Worm (Caenorhabditis elegans) whole organism, L4 larva: ENCODE data around the gene lact-5.
"Not testable (repeated sequence)": the region's sequence is repeated elsewhere in the genome, so short reads cannot be mapped to it uniquely, and the experiment has no call there.

ENCODE experiments used
- F10B5.3 ChIP-seq: sonication (generic microtip); optimal IDR thresholded peaks from 2 replicates; lab custom pipeline; 2016; ENCODE audit warnings: mild to moderate bottlenecking, missing genetic modification characterization, missing compliant biosample characterization
- F26F4.8 ChIP-seq: fragments of 200-800 bp; sonication (Bioruptor generic); conservative IDR thresholded peaks from 2 replicates; pipeline ENCODE4 v1.3.6; 2022; ENCODE audit warnings: missing genetic modification characterization, missing compliant biosample characterization
- F44E2.7 ChIP-seq: fragments of 200-800 bp; sonication (Bioruptor generic); IDR thresholded peaks from 2 replicates; pipeline ENCODE4 v2.1.2; 2022; ENCODE audit warnings: missing genetic modification characterization, missing compliant biosample characterization
- R02D3.7 ChIP-seq: fragments of 150-350 bp; sonication (generic microtip); optimal IDR thresholded peaks from 3 replicates; lab custom pipeline; 2014; ENCODE audit warnings: missing biosample characterization, missing genetic modification characterization
- T20F7.1 ChIP-seq: fragments of 200-800 bp; sonication (Bioruptor generic); optimal IDR thresholded peaks from 2 replicates; lab custom pipeline; 2018; ENCODE audit warnings: mild to moderate bottlenecking, missing genetic modification characterization, missing compliant biosample characterization
- T26A8.4 ChIP-seq: fragments of 200-800 bp; sonication (Bioruptor generic); IDR thresholded peaks from 2 replicates; pipeline ENCODE4 v1.3.6; 2022; ENCODE audit warnings: missing genetic modification characterization, missing compliant biosample characterization
- Y5F2A.4 ChIP-seq: fragments of 200-800 bp; sonication (Bioruptor generic); optimal IDR thresholded peaks from 2 replicates; lab custom pipeline; 2018; ENCODE audit warnings: mild to moderate bottlenecking, missing genetic modification characterization, missing compliant biosample characterization
- aha-1 ChIP-seq: fragments of 150-350 bp; peaks from one replicate; lab custom pipeline; 2014; ENCODE audit warnings: missing biosample characterization, missing genetic modification characterization
- ama-1 ChIP-seq: fragments of 150-350 bp; optimal IDR thresholded peaks from 2 replicates; lab custom pipeline; 2014; ENCODE audit warnings: inconsistent platforms, mixed read lengths
- ceh-62 ChIP-seq: sonication (generic microtip); optimal IDR thresholded peaks from 2 replicates; lab custom pipeline; 2017; ENCODE audit warnings: missing biosample characterization, missing genetic modification characterization
- daf-16 ChIP-seq, 3 experiments: sonication (generic microtip); optimal IDR thresholded peaks; 2 replicates each; lab custom pipeline; 2016 to 2017; ENCODE audit warnings: missing genetic modification characterization in 3 of 3, missing genetic modification reagents in 3 of 3, mild to moderate bottlenecking in 2 of 3, missing compliant biosample characterization in 2 of 3, missing biosample characterization in 1 of 3, moderate library complexity in 1 of 3
- dmd-6 ChIP-seq: fragments of 200-800 bp; sonication (Bioruptor generic); IDR thresholded peaks from 2 replicates; pipeline ENCODE4 v1.3.6; 2022; ENCODE audit warnings: missing genetic modification reagents, missing genetic modification characterization, missing compliant biosample characterization
- dmd-9 ChIP-seq: fragments of 200-800 bp; sonication (Bioruptor generic); IDR thresholded peaks from 2 replicates; pipeline ENCODE4 v1.3.6; 2022; ENCODE audit warnings: missing genetic modification reagents, missing genetic modification characterization, missing compliant biosample characterization
- dpl-1 ChIP-seq: fragments of 150-350 bp; optimal IDR thresholded peaks from 2 replicates; lab custom pipeline; 2014; ENCODE audit warnings: missing biosample characterization, missing genetic modification reagents, missing genetic modification characterization
- duxl-1 ChIP-seq: sonication (generic microtip); optimal IDR thresholded peaks from 2 replicates; lab custom pipeline; 2016; ENCODE audit warnings: mild to moderate bottlenecking, missing genetic modification characterization, moderate library complexity, missing compliant biosample characterization; ENCODE audit not compliant: poor library complexity
- dve-1 ChIP-seq: sonication (generic microtip); optimal IDR thresholded peaks from 2 replicates; lab custom pipeline; 2017; ENCODE audit warnings: antibody characterized with exemption, mild to moderate bottlenecking, missing genetic modification characterization, missing compliant biosample characterization; ENCODE audit not compliant: insufficient read depth
- egl-27 ChIP-seq: sonication (generic microtip); optimal IDR thresholded peaks from 3 replicates; lab custom pipeline; 2017; ENCODE audit warnings: missing biosample characterization, missing genetic modification reagents, missing genetic modification characterization
- egl-43 ChIP-seq: fragments of 200-800 bp; sonication (Bioruptor generic); IDR thresholded peaks from 2 replicates; pipeline ENCODE4 v1.3.6; 2022; ENCODE audit warnings: missing genetic modification reagents, missing genetic modification characterization, missing compliant biosample characterization
- gei-8 ChIP-seq: fragments of 200-800 bp; sonication (Bioruptor generic); optimal IDR thresholded peaks from 2 replicates; lab custom pipeline; 2018; ENCODE audit warnings: mild to moderate bottlenecking, missing genetic modification characterization, missing compliant biosample characterization
- hlh-11 ChIP-seq: fragments of 200-800 bp; sonication (Bioruptor generic); optimal IDR thresholded peaks from 2 replicates; lab custom pipeline; 2018; ENCODE audit warnings: mild to moderate bottlenecking, missing genetic modification characterization, missing compliant biosample characterization
- jun-1 ChIP-seq: fragments of 150-350 bp; optimal IDR thresholded peaks from 2 replicates; lab custom pipeline; 2014; ENCODE audit warnings: missing biosample characterization, missing genetic modification reagents, missing genetic modification characterization
- lin-1 ChIP-seq: fragments of 200-800 bp; sonication (Bioruptor generic); IDR thresholded peaks from 2 replicates; pipeline ENCODE4 v1.3.6; 2022; ENCODE audit warnings: missing genetic modification reagents, missing genetic modification characterization, missing compliant biosample characterization
- lin-13 ChIP-seq: fragments of 150-350 bp; optimal IDR thresholded peaks from 2 replicates; lab custom pipeline; 2014; ENCODE audit warnings: missing biosample characterization, missing genetic modification reagents, missing genetic modification characterization
- lin-15B ChIP-seq: fragments of 150-350 bp; sonication (generic microtip); optimal IDR thresholded peaks from 3 replicates; lab custom pipeline; 2014; ENCODE audit warnings: missing biosample characterization, missing genetic modification characterization
- lin-38 ChIP-seq: fragments of 200-800 bp; sonication (Bioruptor generic); IDR thresholded peaks from 2 replicates; pipeline ENCODE4 v1.3.6; 2022; ENCODE audit warnings: missing genetic modification reagents, missing genetic modification characterization, missing compliant biosample characterization
- lir-3 ChIP-seq: sonication (generic microtip); optimal IDR thresholded peaks from 2 replicates; lab custom pipeline; 2016; ENCODE audit warnings: mild to moderate bottlenecking, missing genetic modification characterization, missing compliant biosample characterization
- lsy-2 ChIP-seq, 2 experiments: fragments of 150-350 bp in 1 of 2; sonication (generic microtip) in 1 of 2; optimal IDR thresholded peaks; 2 replicates each; lab custom pipeline; 2014 to 2017; ENCODE audit warnings: missing biosample characterization in 2 of 2, missing genetic modification characterization in 2 of 2
- madf-5 ChIP-seq, 2 experiments: fragments of 200-800 bp; sonication (Bioruptor generic); IDR thresholded peaks; 2 replicates each; pipeline ENCODE4 v1.3.6; 2022; ENCODE audit warnings: missing compliant biosample characterization in 2 of 2, missing genetic modification characterization in 2 of 2
- mxl-3 ChIP-seq: fragments of 200-800 bp; sonication (Bioruptor generic); optimal IDR thresholded peaks from 2 replicates; lab custom pipeline; 2018; ENCODE audit warnings: mild to moderate bottlenecking, missing genetic modification characterization, missing compliant biosample characterization
- nhr-10 ChIP-seq: fragments of 150-350 bp; optimal IDR thresholded peaks from 2 replicates; lab custom pipeline; 2014; ENCODE audit warnings: missing biosample characterization, missing genetic modification characterization
- nhr-28 ChIP-seq: fragments of 150-350 bp; optimal IDR thresholded peaks from 2 replicates; lab custom pipeline; 2014; ENCODE audit warnings: missing biosample characterization, missing genetic modification characterization
- nhr-48 ChIP-seq: sonication (generic microtip); optimal IDR thresholded peaks from 2 replicates; lab custom pipeline; 2016; ENCODE audit warnings: mild to moderate bottlenecking, missing genetic modification characterization, missing compliant biosample characterization
- pha-4 ChIP-seq, 2 experiments: fragments of 150-350 bp in 1 of 2; fragments of 200-800 bp in 1 of 2; sonication (Bioruptor generic) in 1 of 2; IDR thresholded peaks in 1 of 2; optimal IDR thresholded peaks in 1 of 2; 2 replicates each; pipeline versions ENCODE4 v1.3.6 to Lab custom; 2014 to 2022; ENCODE audit warnings: missing genetic modification characterization in 2 of 2, missing genetic modification reagents in 2 of 2, missing biosample characterization in 1 of 2, missing compliant biosample characterization in 1 of 2
- set-16 ChIP-seq: fragments of 200-800 bp; sonication (Bioruptor generic); IDR thresholded peaks from 2 replicates; pipeline ENCODE4 v1.3.6; 2022; ENCODE audit warnings: missing genetic modification reagents, missing genetic modification characterization, missing compliant biosample characterization
- skn-1 ChIP-seq: fragments of 150-350 bp; optimal IDR thresholded peaks from 2 replicates; lab custom pipeline; 2014; ENCODE audit warnings: missing biosample characterization, missing genetic modification characterization
- snpc-1.2 ChIP-seq: fragments of 200-800 bp; sonication (Bioruptor generic); IDR thresholded peaks from 2 replicates; pipeline ENCODE4 v1.3.6; 2022; ENCODE audit warnings: missing genetic modification reagents, missing genetic modification characterization, missing compliant biosample characterization
- tag-97 ChIP-seq: fragments of 200-800 bp; sonication (Bioruptor generic); IDR thresholded peaks from 2 replicates; pipeline ENCODE4 v1.3.6; 2022; ENCODE audit warnings: missing genetic modification characterization, missing compliant biosample characterization
- tra-1 ChIP-seq: fragments of 200-800 bp; sonication (Bioruptor generic); IDR thresholded peaks from 2 replicates; pipeline ENCODE4 v1.3.6; 2022; ENCODE audit warnings: missing genetic modification reagents, missing genetic modification characterization, missing compliant biosample characterization
- unc-130 ChIP-seq: sonication (generic microtip); optimal IDR thresholded peaks from 2 replicates; lab custom pipeline; 2016; ENCODE audit warnings: missing genetic modification reagents, missing genetic modification characterization, missing compliant biosample characterization
- zfp-3 ChIP-seq: fragments of 200-800 bp; sonication (Bioruptor generic); conservative IDR thresholded peaks from 2 replicates; pipeline ENCODE4 v1.3.6; 2022; ENCODE audit warnings: missing genetic modification reagents, missing genetic modification characterization, missing compliant biosample characterization

Gene lact-5

ce11 chrII:4866819-4867218 lies 45.3 kb upstream of the lact-5 start:
- peak; percentile 97 for TF ChIP-seq set-16 (GFP tag; lab: Robert Waterston, UW)
- 0 out of 2 replicates have a peak, but pooled peaks have one; percentile 23 for TF ChIP-seq snpc-1.2 (GFP tag; lab: Robert Waterston, UW)
- TF ChIP-seq, all 104 proteins: peak for 2; not testable (repeated sequence) for 102

DNA sequence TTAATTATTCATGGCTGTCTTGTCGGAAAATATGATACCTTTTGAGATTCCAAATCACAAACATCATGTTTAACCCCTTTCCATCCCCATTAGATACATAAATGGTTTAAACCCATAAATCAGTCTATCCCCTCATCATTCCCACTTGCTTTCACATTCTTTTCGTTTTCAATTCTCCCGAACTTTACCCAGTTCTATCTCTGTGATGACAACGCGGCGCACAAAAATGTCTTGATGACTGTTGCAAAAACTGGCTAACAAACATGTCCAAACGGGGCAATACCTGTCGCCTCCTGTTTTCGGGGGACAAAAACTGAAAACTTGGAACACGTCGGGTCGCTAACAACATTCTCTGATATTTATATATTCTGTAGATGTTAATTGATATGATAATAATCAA lies 44.5 kb upstream of the lact-5 start:
- TF ChIP-seq dpl-1 (GFP tag; lab: Kevin White, UChicago): peak; percentile 16
- no peak for TF ChIP-seq duxl-1 (tag; lab: Kevin White, UChicago)
- TF ChIP-seq mxl-3 (GFP tag; lab: Kevin White, UChicago): peak; percentile 65
- no peak for TF ChIP-seq pha-4 (GFP tag; IDR thresholded peaks at IDR 0.05; lab: Robert Waterston, UW)
- TF ChIP-seq pha-4 (tag; optimal IDR thresholded peaks at IDR 0.05; lab: Kevin White, UChicago): no peak
- TF ChIP-seq nhr-28 (tag; lab: Kevin White, UChicago): peak; percentile 42
- TF ChIP-seq T26A8.4 (GFP tag; lab: Robert Waterston, UW): peak; percentile 52; the same call in 1 of the 2 replicates
- TF ChIP-seq aha-1 (tag; lab: Kevin White, UChicago): peak; percentile 73
- no peak for TF ChIP-seq lin-13 (GFP tag; lab: Kevin White, UChicago)
- TF ChIP-seq F26F4.8: no peak
- peak; percentile 82 for TF ChIP-seq ama-1 (lab: Kevin White, UChicago)
- TF ChIP-seq gei-8: no peak
- peak; percentile 45 for TF ChIP-seq nhr-48 (tag; lab: Kevin White, UChicago)
- TF ChIP-seq madf-5 (GFP tag; IDR thresholded peaks at IDR 0.05; lab: Robert Waterston, UW): 0 out of 4 replicates have a peak, but pooled peaks of 1 of the 2 experiments have one; percentile 16
- TF ChIP-seq lin-1 (GFP tag; lab: Robert Waterston, UW): no peak
- peak; percentile 71 for TF ChIP-seq hlh-11 (tag; lab: Kevin White, UChicago)
- TF ChIP-seq tag-97: no peak

DNA sequence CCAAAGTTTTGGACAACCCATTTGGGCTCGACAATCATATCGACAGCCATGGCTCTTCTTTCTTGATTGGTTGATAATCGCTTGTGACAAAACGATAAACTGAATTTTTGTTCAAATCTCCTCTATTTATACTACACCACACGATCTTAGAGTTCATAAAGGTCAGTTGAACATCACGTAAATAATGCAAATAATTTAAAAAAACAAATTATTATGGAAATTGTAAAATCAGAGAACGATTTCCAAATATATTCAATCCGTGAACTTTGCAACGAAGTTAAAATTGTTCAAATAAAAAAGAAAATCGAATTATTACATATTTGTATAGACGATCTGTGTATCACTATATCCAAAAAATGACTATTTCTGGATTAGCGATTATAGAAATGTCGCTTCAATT lies 41.8 kb upstream of the lact-5 start, which contains the start of the genes mpst-4 and F11G11.14:
Gene mpst-4, minus strand, starts transcription at position 101 of the 400 bp plus-strand sequence.
Gene F11G11.14, plus strand, starts transcription at position 325 of the 400 bp plus-strand sequence.
- TF ChIP-seq Y5F2A.4 (GFP tag; lab: Kevin White, UChicago) (no peak), jun-1 (tag; lab: Kevin White, UChicago) (no peak), ceh-62 (tag; lab: Kevin White, UChicago) (no peak), tra-1 (GFP tag; lab: Robert Waterston, UW) (no peak), daf-16 (GFP tag; optimal IDR thresholded peaks at IDR 0.05; lab: Kevin White, UChicago) (no peak), daf-16 (tag; optimal IDR thresholded peaks at IDR 0.05; lab: Kevin White, UChicago) (no peak), F10B5.3 (tag; lab: Kevin White, UChicago) (no peak), egl-27 (tag; lab: Kevin White, UChicago) (no peak), unc-130 (GFP tag; lab: Kevin White, UChicago) (no peak), R02D3.7 (tag; lab: Kevin White, UChicago) (no peak), mxl-3 (GFP tag; lab: Kevin White, UChicago) (no peak), dve-1 (tag; lab: Kevin White, UChicago) (no peak)

- TF ChIP-seq tra-1, egl-43, F44E2.7 (GFP tag; lab: Robert Waterston, UW): not testable (repeated sequence)
- TF ChIP-seq, all 104 proteins: peak for 0; not testable (repeated sequence) for 104
These were observed 38.7 kb upstream of the lact-5 start, which contains the start of the genes nspd-5 and F11G11.4 for ce11 chrII:4860260-4860659. nspd-5 (minus strand) TSS chrII:4860360. F11G11.4 (plus strand) TSS chrII:4860594.

DNA sequence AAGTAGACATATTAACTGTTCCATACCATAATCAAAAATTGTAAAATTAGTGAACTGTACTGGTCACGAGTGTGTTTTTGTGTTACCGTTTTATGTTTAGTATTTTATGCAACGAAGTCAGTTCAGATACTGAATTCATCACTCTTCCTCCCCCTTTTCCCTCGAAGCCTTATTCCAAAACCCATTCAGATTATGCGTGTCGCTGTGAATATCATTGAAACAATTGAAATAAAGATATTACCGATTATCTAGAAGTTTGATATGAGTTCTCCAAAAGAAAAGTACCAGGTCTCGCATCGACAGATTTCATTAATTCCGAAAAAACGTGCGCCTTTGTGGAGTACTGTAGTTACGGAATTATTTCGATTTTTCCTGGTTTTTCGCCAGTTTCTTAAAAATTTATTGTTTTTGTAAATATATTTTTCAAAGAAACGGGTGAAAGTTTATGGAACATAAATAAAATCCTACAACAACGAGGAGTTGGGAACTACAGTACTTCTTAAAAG lies 37.4 kb upstream of the lact-5 start:
- TF ChIP-seq snpc-1.2 (GFP tag; lab: Robert Waterston, UW) (no peak), lsy-2 (tag; optimal IDR thresholded peaks at IDR 0.05; lab: Kevin White, UChicago) (no peak), nhr-10 (tag; lab: Kevin White, UChicago) (no peak), lin-38 (GFP tag; lab: Robert Waterston, UW) (no peak), T20F7.1 (GFP tag; lab: Kevin White, UChicago) (no peak), egl-27 (tag; lab: Kevin White, UChicago) (no peak), jun-1 (tag; lab: Kevin White, UChicago) (no peak), dmd-6 (GFP tag; lab: Robert Waterston, UW) (no peak), duxl-1 (tag; lab: Kevin White, UChicago) (peak; percentile 38), skn-1 (no peak), F26F4.8 (no peak), zfp-3 (GFP tag; lab: Robert Waterston, UW) (0 out of 2 replicates have a peak, but pooled peaks have one; percentile 29), R02D3.7 (tag; lab: Kevin White, UChicago) (no peak), lir-3 (no peak), dmd-9 (GFP tag; lab: Robert Waterston, UW) (no peak), lin-15B (tag; lab: Kevin White, UChicago) (no peak), nhr-28 (tag; lab: Kevin White, UChicago) (no peak), T26A8.4 (GFP tag; lab: Robert Waterston, UW) (no peak)
